Fruit fly (Drosophila melanogaster) whole organism, embryonic: ENCODE results near the gene CG14196.

Experiments
- B-H1 ChIP-seq: fragments of 200-800 bp; sonication (Bioruptor generic); IDR thresholded peaks from 3 replicates; pipeline ENCODE4 v1.3.6; 2022; ENCODE audit warnings: missing biosample characterization, missing genetic modification characterization
- B-H2 ChIP-seq: fragments of 200-800 bp; sonication (Bioruptor generic); optimal IDR thresholded peaks from 2 replicates; lab custom pipeline; 2018; ENCODE audit warnings: missing biosample characterization, mild to moderate bottlenecking, missing genetic modification characterization
- BtbVII ChIP-seq: fragments of 200-800 bp; sonication (Bioruptor generic); optimal IDR thresholded peaks from 3 replicates; lab custom pipeline; 2017; ENCODE audit warnings: missing biosample characterization, mild to moderate bottlenecking, missing genetic modification characterization
- CG10654 ChIP-seq: fragments of 200-800 bp; sonication (Bioruptor generic); optimal IDR thresholded peaks from 2 replicates; lab custom pipeline; 2016; ENCODE audit warnings: missing biosample characterization, missing genetic modification characterization
- CG14710 ChIP-seq: fragments of 200-800 bp; sonication (Bioruptor generic); optimal IDR thresholded peaks from 3 replicates; lab custom pipeline; 2019; ENCODE audit warnings: missing biosample characterization, mild to moderate bottlenecking, missing genetic modification characterization, moderate library complexity
- CG15269 ChIP-seq: fragments of 200-800 bp; sonication (Bioruptor generic); optimal IDR thresholded peaks from 2 replicates; lab custom pipeline; 2018; ENCODE audit warnings: missing biosample characterization, mild to moderate bottlenecking, missing genetic modification characterization, moderate library complexity
- CG15479 ChIP-seq: fragments of 200-800 bp; sonication (Bioruptor generic); optimal IDR thresholded peaks from 3 replicates; lab custom pipeline; 2019; ENCODE audit warnings: missing biosample characterization, mild to moderate bottlenecking, missing genetic modification characterization, moderate library complexity
- CG16813 ChIP-seq: fragments of 200-800 bp; sonication (Bioruptor generic); IDR thresholded peaks from 3 replicates; pipeline ENCODE4 v1.3.6; 2022; ENCODE audit warnings: missing biosample characterization, missing genetic modification characterization; ENCODE audit not compliant: partially characterized antibody
- CG17361 ChIP-seq: fragments of 200-800 bp; sonication (Bioruptor generic); IDR thresholded peaks from 3 replicates; pipeline ENCODE4 v1.3.6; 2022; ENCODE audit warnings: missing biosample characterization, missing genetic modification characterization
- CG17385 ChIP-seq: fragments of 200-800 bp; sonication (Bioruptor generic); optimal IDR thresholded peaks from 3 replicates; lab custom pipeline; 2018; ENCODE audit warnings: missing biosample characterization, mild to moderate bottlenecking, missing genetic modification characterization
- CG1792 ChIP-seq: fragments of 200-800 bp; sonication (Bioruptor generic); optimal IDR thresholded peaks from 2 replicates; lab custom pipeline; 2016; ENCODE audit warnings: missing biosample characterization, missing genetic modification characterization
- CG2199 ChIP-seq: fragments of 200-800 bp; sonication (Bioruptor generic); IDR thresholded peaks from 3 replicates; pipeline ENCODE4 v1.3.6; 2022; ENCODE audit warnings: missing biosample characterization, missing genetic modification characterization
- CG2678 ChIP-seq: fragments of 200-800 bp; sonication (Bioruptor generic); optimal IDR thresholded peaks from 3 replicates; lab custom pipeline; 2019; ENCODE audit warnings: missing biosample characterization, mild to moderate bottlenecking, missing genetic modification characterization, moderate library complexity
- CG33557 ChIP-seq: fragments of 200-800 bp; sonication (Bioruptor generic); optimal IDR thresholded peaks from 2 replicates; lab custom pipeline; 2019; ENCODE audit warnings: missing biosample characterization, mild to moderate bottlenecking, missing genetic modification characterization, moderate library complexity
- CG3726 ChIP-seq: fragments of 200-800 bp; sonication (Bioruptor generic); IDR thresholded peaks from 3 replicates; pipeline ENCODE4, ENCODE4 v1.3.6; 2022; ENCODE audit warnings: missing biosample characterization, missing genetic modification characterization
- CG43689 ChIP-seq: fragments of 200-800 bp; sonication (Bioruptor generic); IDR thresholded peaks from 2 replicates; pipeline ENCODE4 v1.3.6; 2022; ENCODE audit warnings: missing biosample characterization, missing genetic modification characterization
- CG6683 ChIP-seq: fragments of 200-800 bp; sonication (Bioruptor generic); optimal IDR thresholded peaks from 2 replicates; lab custom pipeline; 2017; ENCODE audit warnings: missing biosample characterization, mild to moderate bottlenecking, missing genetic modification characterization, missing genetic modification reagents
- CG6791 ChIP-seq: fragments of 200-800 bp; sonication (Bioruptor generic); IDR thresholded peaks from 3 replicates; pipeline ENCODE4 v1.3.6; 2022; ENCODE audit warnings: missing biosample characterization, missing genetic modification characterization; ENCODE audit not compliant: partially characterized antibody
- CG6854 ChIP-seq: fragments of 200-800 bp; sonication (Bioruptor generic); optimal IDR thresholded peaks from 3 replicates; lab custom pipeline; 2017; ENCODE audit warnings: missing biosample characterization, mild to moderate bottlenecking, missing genetic modification characterization
- CG8388 ChIP-seq: fragments of 200-800 bp; sonication (Bioruptor generic); optimal IDR thresholded peaks from 2 replicates; lab custom pipeline; 2019; ENCODE audit warnings: missing biosample characterization, mild to moderate bottlenecking, missing genetic modification characterization, moderate library complexity
- CG8924 ChIP-seq: fragments of 200-800 bp; optimal IDR thresholded peaks from 3 replicates; lab custom pipeline; 2019; ENCODE audit warnings: missing biosample characterization, mild to moderate bottlenecking, missing genetic modification characterization, moderate library complexity
- CTCF ChIP-seq: fragments of 200-800 bp; sonication (Bioruptor generic); optimal IDR thresholded peaks from 2 replicates; lab custom pipeline; 2017; ENCODE audit warnings: missing biosample characterization, mild to moderate bottlenecking, missing genetic modification characterization, moderate library complexity
- Hr78 ChIP-seq, 2 experiments: fragments of 200-800 bp in 1 of 2; fragments of >200 bp in 1 of 2; sonication (Bioruptor generic) in 1 of 2; optimal IDR thresholded peaks; 2 replicates each; lab custom pipeline; 2017 to 2019; ENCODE audit warnings: missing biosample characterization in 2 of 2, missing genetic modification characterization in 2 of 2, mild to moderate bottlenecking in 1 of 2, moderate library complexity in 1 of 2
- Max ChIP-seq: fragments of 200-800 bp; sonication (Bioruptor generic); optimal IDR thresholded peaks from 2 replicates; lab custom pipeline; 2016; ENCODE audit warnings: missing biosample characterization, mild to moderate bottlenecking, missing genetic modification characterization
- Opbp ChIP-seq: fragments of 200-800 bp; sonication (Bioruptor generic); IDR thresholded peaks from 3 replicates; pipeline ENCODE4 v1.3.6; 2022; ENCODE audit warnings: missing biosample characterization, missing genetic modification characterization; ENCODE audit not compliant: partially characterized antibody
- PHDP ChIP-seq: fragments of 200-800 bp; sonication (Bioruptor generic); optimal IDR thresholded peaks from 3 replicates; lab custom pipeline; 2018; ENCODE audit warnings: missing biosample characterization, mild to moderate bottlenecking, missing genetic modification characterization, moderate library complexity
- Sry-β ChIP-seq: fragments of 200-800 bp; sonication (Bioruptor generic); optimal IDR thresholded peaks from 2 replicates; lab custom pipeline; 2018; ENCODE audit warnings: missing biosample characterization, mild to moderate bottlenecking, missing genetic modification characterization, moderate library complexity
- Ssrp ChIP-seq: fragments of 200-800 bp; sonication (Bioruptor generic); optimal IDR thresholded peaks from 2 replicates; lab custom pipeline; 2018; ENCODE audit warnings: missing biosample characterization, mild to moderate bottlenecking, missing genetic modification characterization, moderate library complexity
- Taf1 ChIP-seq: fragments of 200-800 bp; sonication (Bioruptor generic); IDR thresholded peaks from 2 replicates; pipeline ENCODE4 v1.3.6; 2022; ENCODE audit warnings: missing biosample characterization, missing genetic modification characterization
- Trl ChIP-seq, 3 experiments: fragments of >200 bp in 2 of 3; fragments of 200-800 bp in 1 of 3; sonication (Bioruptor generic) in 1 of 3; optimal IDR thresholded peaks; 2 replicates in 1 of 3; 3 replicates in 2 of 3; lab custom pipeline; 2016 to 2017; ENCODE audit warnings: missing biosample characterization in 1 of 3, missing genetic modification characterization in 1 of 3
- amos ChIP-seq: fragments of 200-800 bp; sonication (Bioruptor generic); IDR thresholded peaks from 2 replicates; pipeline ENCODE4 v1.3.6; 2022; ENCODE audit warnings: missing biosample characterization, missing genetic modification characterization; ENCODE audit not compliant: partially characterized antibody
- bcd ChIP-seq: fragments of 200-800 bp; sonication (Bioruptor generic); optimal IDR thresholded peaks from 2 replicates; lab custom pipeline; 2017; ENCODE audit warnings: missing biosample characterization, mild to moderate bottlenecking, missing genetic modification characterization
- bsh ChIP-seq, 2 experiments: fragments of 200-800 bp; sonication (Bioruptor generic); optimal IDR thresholded peaks; 2 replicates each; lab custom pipeline; 2017 to 2018; ENCODE audit warnings: mild to moderate bottlenecking in 2 of 2, missing biosample characterization in 2 of 2, missing genetic modification characterization in 2 of 2, moderate library complexity in 1 of 2
- croc ChIP-seq: fragments of 200-800 bp; sonication (Bioruptor generic); conservative IDR thresholded peaks from 3 replicates; pipeline ENCODE4 v1.3.6; 2022; ENCODE audit warnings: missing biosample characterization, missing genetic modification characterization
- crol ChIP-seq: fragments of 200-800 bp; sonication (Bioruptor generic); IDR thresholded peaks from 2 replicates; pipeline ENCODE4 v1.3.6; 2022; ENCODE audit warnings: missing biosample characterization, missing genetic modification characterization
- dmrt99B ChIP-seq: fragments of 200-800 bp; sonication (Bioruptor generic); optimal IDR thresholded peaks from 2 replicates; lab custom pipeline; 2018; ENCODE audit warnings: missing biosample characterization, mild to moderate bottlenecking, missing genetic modification characterization, moderate library complexity
- dysf ChIP-seq: fragments of 200-800 bp; sonication (Bioruptor generic); IDR thresholded peaks from 3 replicates; pipeline ENCODE4 v1.3.6; 2022; ENCODE audit warnings: missing biosample characterization, missing genetic modification characterization
- fd3F ChIP-seq: fragments of 200-800 bp; sonication (Bioruptor generic); optimal IDR thresholded peaks from 2 replicates; lab custom pipeline; 2018; ENCODE audit warnings: missing biosample characterization, mild to moderate bottlenecking, missing genetic modification characterization, moderate library complexity
- ftz-f1 ChIP-seq: fragments of 200-800 bp; sonication (Bioruptor generic); optimal IDR thresholded peaks from 2 replicates; lab custom pipeline; 2016; ENCODE audit warnings: missing biosample characterization, missing genetic modification characterization
- nom ChIP-seq: fragments of 200-800 bp; sonication (Bioruptor generic); optimal IDR thresholded peaks from 2 replicates; lab custom pipeline; 2017; ENCODE audit warnings: missing biosample characterization, missing genetic modification characterization, mild to moderate bottlenecking, moderate library complexity, missing genetic modification reagents
- pan ChIP-seq, 4 experiments: fragments of >200 bp in 3 of 4; fragments of 200-800 bp in 1 of 4; sonication (Bioruptor generic) in 1 of 4; optimal IDR thresholded peaks in 3 of 4; IDR thresholded peaks in 1 of 4; 2 replicates each; pipeline versions ENCODE4 v1.3.6 to Lab custom; 2017 to 2022; ENCODE audit warnings: missing biosample characterization in 2 of 4, missing genetic modification characterization in 2 of 4, mixed read lengths in 1 of 4
- phol ChIP-seq: fragments of 200-800 bp; sonication (Bioruptor generic); optimal IDR thresholded peaks from 3 replicates; lab custom pipeline; 2018; ENCODE audit warnings: missing biosample characterization, mild to moderate bottlenecking, missing genetic modification characterization, moderate library complexity
- prd ChIP-seq, 3 experiments: fragments of >200 bp in 2 of 3; fragments of 200-800 bp in 1 of 3; sonication (Bioruptor generic) in 1 of 3; optimal IDR thresholded peaks in 2 of 3; IDR thresholded peaks in 1 of 3; 2 replicates in 2 of 3; 3 replicates in 1 of 3; pipeline versions ENCODE4 v1.3.6 to Lab custom; 2017 to 2022; ENCODE audit warnings: missing biosample characterization in 1 of 3, missing genetic modification characterization in 1 of 3
- sima ChIP-seq: fragments of 200-800 bp; sonication (Bioruptor generic); optimal IDR thresholded peaks from 2 replicates; lab custom pipeline; 2016; ENCODE audit warnings: missing biosample characterization, missing genetic modification characterization
- sr ChIP-seq: fragments of 200-800 bp; sonication (Bioruptor generic); IDR thresholded peaks from 3 replicates; pipeline ENCODE4 v1.3.6; 2022; ENCODE audit warnings: missing biosample characterization, missing genetic modification characterization
- tin ChIP-seq: fragments of 200-800 bp; sonication (Bioruptor generic); optimal IDR thresholded peaks from 3 replicates; lab custom pipeline; 2016; ENCODE audit warnings: missing biosample characterization, missing genetic modification characterization
- yki ChIP-seq: fragments of >200 bp; optimal IDR thresholded peaks from 3 replicates; lab custom pipeline; 2018

Gene CG14196

DNA sequence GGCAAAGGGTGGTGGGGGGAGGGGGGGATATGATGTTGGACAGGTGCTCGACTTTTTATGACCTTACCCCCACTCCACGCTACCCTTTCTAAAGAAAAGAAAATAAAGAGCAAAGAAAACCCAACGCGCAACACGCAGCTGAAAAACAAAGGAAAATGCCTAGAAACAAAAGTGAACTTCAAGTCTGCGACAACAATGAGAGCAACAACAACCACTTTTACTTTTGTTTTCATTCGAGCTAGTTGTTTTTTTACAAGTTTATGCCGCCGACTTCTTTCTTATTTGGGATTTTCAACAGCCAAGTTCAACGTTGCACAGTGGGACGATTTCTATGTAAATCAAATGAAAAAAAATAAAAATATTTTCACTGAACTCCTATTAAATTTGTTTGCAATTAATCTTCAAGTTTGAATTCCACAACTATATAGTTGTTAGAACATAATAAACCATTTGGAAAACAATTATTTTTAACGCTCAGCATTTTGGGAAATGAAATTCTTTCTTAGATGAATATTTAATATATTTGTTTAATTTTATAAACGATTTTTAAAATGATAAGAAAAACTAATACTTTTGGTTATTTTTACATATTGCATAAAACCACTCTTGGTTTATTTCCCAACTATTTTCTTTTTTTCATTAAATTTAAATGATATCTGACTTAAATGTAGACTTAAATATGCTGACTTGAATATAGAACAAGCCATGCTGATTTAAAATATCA is 16.9 kb downstream of the CG14196 start (continued):
- peak; percentile 38 for TF ChIP-seq CG17385 (GFP tag; lab: Kevin White, UChicago)
- peak; percentile 3 for TF ChIP-seq BtbVII (GFP tag; lab: Kevin White, UChicago)
- peak; percentile 89 for TF ChIP-seq CG17361 (GFP tag; lab: Robert Waterston, UW)
- peak; percentile 38 for TF ChIP-seq PHDP (tag; lab: Kevin White, UChicago)
- TF ChIP-seq croc, result no peak
- no peak for TF ChIP-seq prd (optimal IDR thresholded peaks at IDR 0.05; lab: Kevin White, UChicago)
- TF ChIP-seq prd (GFP tag; IDR thresholded peaks at IDR 0.05; lab: Robert Waterston, UW), result no peak; the same call in 2 of the 3 replicates
- no peak for TF ChIP-seq crol (GFP tag; lab: Robert Waterston, UW)
- no peak for TF ChIP-seq CG6791 (GFP tag; lab: Robert Waterston, UW)
- no peak for TF ChIP-seq CG1792
- no peak for TF ChIP-seq pan (optimal IDR thresholded peaks at IDR 0.05; lab: Kevin White, UChicago)
- no peak for TF ChIP-seq pan (GFP tag; optimal IDR thresholded peaks at IDR 0.05 in 1 of 2, IDR thresholded peaks at IDR 0.05 in 1 of 2)
- peak in 1 of 2 experiments; percentile 7 for TF ChIP-seq Hr78 (GFP tag; optimal IDR thresholded peaks at IDR 0.05; lab: Kevin White, UChicago)
- no peak for TF ChIP-seq CG10654 (GFP tag; lab: Kevin White, UChicago)
- no peak for TF ChIP-seq CG6854 (GFP tag; lab: Kevin White, UChicago)
- peak; percentile 70 for TF ChIP-seq phol
- peak; percentile 64 for TF ChIP-seq CG2678 (tag; lab: Kevin White, UChicago)
- no peak for TF ChIP-seq Opbp (GFP tag; lab: Robert Waterston, UW)
- peak; percentile 63 for TF ChIP-seq CG8924
- TF ChIP-seq B-H1 (GFP tag; lab: Robert Waterston, UW), result no peak
- TF ChIP-seq Taf1, result no peak
- TF ChIP-seq nom (GFP tag; lab: Kevin White, UChicago), result no peak
- TF ChIP-seq CG3726 (GFP tag; lab: Robert Waterston, UW), result no peak
- no peak for TF ChIP-seq CG15479 (GFP tag; lab: Kevin White, UChicago)
- no peak for TF ChIP-seq amos (GFP tag; lab: Robert Waterston, UW)
- no peak for TF ChIP-seq B-H2 (GFP tag; lab: Kevin White, UChicago)
- no peak for TF ChIP-seq CG2199 (GFP tag; lab: Robert Waterston, UW)
- no peak for TF ChIP-seq CG33557 (GFP tag; lab: Kevin White, UChicago)
- TF ChIP-seq CG6683 (GFP tag; lab: Kevin White, UChicago), result no peak
- TF ChIP-seq ftz-f1 (GFP tag; lab: Kevin White, UChicago), result no peak
- TF ChIP-seq tin (GFP tag; lab: Kevin White, UChicago), result peak; percentile 5
- no peak for TF ChIP-seq yki (lab: Kevin White, UChicago)
- TF ChIP-seq sima (GFP tag; lab: Kevin White, UChicago), result no peak
- peak; percentile 10 to 50 for TF ChIP-seq bsh (GFP tag; optimal IDR thresholded peaks at IDR 0.05; lab: Kevin White, UChicago)
- TF ChIP-seq CG43689 (GFP tag; lab: Robert Waterston, UW), result no peak
- peak; percentile 35 for TF ChIP-seq bcd
- TF ChIP-seq Sry-β (GFP tag; lab: Kevin White, UChicago), result no peak
- TF ChIP-seq CG15269 (tag; lab: Kevin White, UChicago), result peak; percentile 40
- no peak for TF ChIP-seq sr
- no peak for TF ChIP-seq CG16813 (GFP tag; lab: Robert Waterston, UW)
- no peak for TF ChIP-seq Trl (optimal IDR thresholded peaks at IDR 0.05; lab: Kevin White, UChicago)
- TF ChIP-seq Trl (GFP tag; optimal IDR thresholded peaks at IDR 0.05; lab: Kevin White, UChicago), result no peak
- peak; percentile 70 for TF ChIP-seq dmrt99B (tag; lab: Kevin White, UChicago)
- peak; percentile 43 for TF ChIP-seq CG14710 (tag; lab: Kevin White, UChicago)
- TF ChIP-seq Ssrp (tag; lab: Kevin White, UChicago), result peak; percentile 52
- TF ChIP-seq CG8388, result peak; percentile 45
- TF ChIP-seq CTCF (GFP tag; lab: Kevin White, UChicago), result peak; percentile 3
- TF ChIP-seq dysf (GFP tag; lab: Robert Waterston, UW), result no peak
- TF ChIP-seq Max (GFP tag; lab: Kevin White, UChicago), result no peak
- TF ChIP-seq fd3F (GFP tag; lab: Kevin White, UChicago), result no peak
